Worm (Caenorhabditis elegans): ENCODE results near the gene srg-54.

DNA sequence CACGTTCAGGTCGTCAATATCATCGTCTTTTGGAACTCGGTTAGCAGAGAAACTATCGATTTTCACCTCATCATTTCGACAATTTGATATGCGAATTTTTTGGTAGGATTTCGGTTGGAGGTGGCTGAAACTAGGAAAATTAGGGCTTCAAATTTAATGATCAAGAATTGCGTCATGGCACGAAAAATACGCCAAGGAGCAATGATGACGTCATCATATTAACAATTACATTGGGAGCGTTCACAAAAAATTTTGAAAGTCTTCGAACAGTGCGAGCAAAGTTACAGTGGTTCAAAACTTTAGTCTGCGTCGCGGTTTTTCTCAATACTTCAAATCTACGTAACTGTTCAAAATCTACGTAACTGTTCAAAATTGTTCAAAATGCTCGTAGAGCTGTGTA is 18.9 kb upstream of the srg-54 start:
- no peak for TF ChIP-seq him-1 (tag; optimal IDR thresholded peaks at IDR 0.05)
- TF ChIP-seq W03F9.2 (tag; optimal IDR thresholded peaks at IDR 0.05) = no peak
- no peak for TF ChIP-seq dao-5 (tag; optimal IDR thresholded peaks at IDR 0.05)

Measured in whole organism, L4/young adult.